Worm (Caenorhabditis elegans) whole organism, L4 larva: ENCODE data around the gene H04M03.11.

Experiments used
- F26F4.8 ChIP-seq: fragments of 200-800 bp; sonication (Bioruptor generic); conservative IDR thresholded peaks from 2 replicates; pipeline ENCODE4 v1.3.6; 2022; ENCODE audit warnings: missing genetic modification characterization, missing compliant biosample characterization
- F44E2.7 ChIP-seq: fragments of 200-800 bp; sonication (Bioruptor generic); IDR thresholded peaks from 2 replicates; pipeline ENCODE4 v2.1.2; 2022; ENCODE audit warnings: missing genetic modification characterization, missing compliant biosample characterization
- F49E8.2 ChIP-seq: sonication (generic microtip); optimal IDR thresholded peaks from 2 replicates; lab custom pipeline; 2016; ENCODE audit warnings: missing compliant biosample characterization, mild to moderate bottlenecking, missing genetic modification characterization, borderline replicate concordance
- T20F7.1 ChIP-seq: fragments of 200-800 bp; sonication (Bioruptor generic); optimal IDR thresholded peaks from 2 replicates; lab custom pipeline; 2018; ENCODE audit warnings: mild to moderate bottlenecking, missing genetic modification characterization, missing compliant biosample characterization
- Y48G9A.11 ChIP-seq: fragments of 200-800 bp; sonication (Bioruptor generic); IDR thresholded peaks from 2 replicates; pipeline ENCODE4 v1.3.6; 2022; ENCODE audit warnings: missing genetic modification reagents, missing genetic modification characterization, missing compliant biosample characterization
- Y5F2A.4 ChIP-seq: fragments of 200-800 bp; sonication (Bioruptor generic); optimal IDR thresholded peaks from 2 replicates; lab custom pipeline; 2018; ENCODE audit warnings: mild to moderate bottlenecking, missing genetic modification characterization, missing compliant biosample characterization
- aha-1 ChIP-seq: fragments of 150-350 bp; peaks from one replicate; lab custom pipeline; 2014; ENCODE audit warnings: missing biosample characterization, missing genetic modification characterization
- ama-1 ChIP-seq: fragments of 150-350 bp; optimal IDR thresholded peaks from 2 replicates; lab custom pipeline; 2014; ENCODE audit warnings: inconsistent platforms, mixed read lengths
- ceh-82 ChIP-seq: sonication (generic microtip); optimal IDR thresholded peaks from 2 replicates; lab custom pipeline; 2017; ENCODE audit warnings: missing biosample characterization, missing genetic modification characterization
- cey-2 ChIP-seq: sonication (generic microtip); optimal IDR thresholded peaks from 3 replicates; lab custom pipeline; 2017; ENCODE audit warnings: missing genetic modification characterization, mild to moderate bottlenecking, missing compliant biosample characterization, antibody characterized with exemption, borderline replicate concordance; ENCODE audit not compliant: insufficient read depth
- ctbp-1 ChIP-seq: fragments of 200-800 bp; sonication (Bioruptor generic); IDR thresholded peaks from 2 replicates; pipeline ENCODE4 v1.3.6; 2022; ENCODE audit warnings: missing genetic modification reagents, missing genetic modification characterization, missing compliant biosample characterization
- dpl-1 ChIP-seq: fragments of 150-350 bp; optimal IDR thresholded peaks from 2 replicates; lab custom pipeline; 2014; ENCODE audit warnings: missing biosample characterization, missing genetic modification reagents, missing genetic modification characterization
- egl-27 ChIP-seq: sonication (generic microtip); optimal IDR thresholded peaks from 3 replicates; lab custom pipeline; 2017; ENCODE audit warnings: missing biosample characterization, missing genetic modification reagents, missing genetic modification characterization
- hlh-30 ChIP-seq: sonication (generic microtip); optimal IDR thresholded peaks from 2 replicates; lab custom pipeline; 2017; ENCODE audit warnings: antibody characterized with exemption, mild to moderate bottlenecking, missing genetic modification characterization, missing compliant biosample characterization; ENCODE audit not compliant: insufficient read depth
- jun-1 ChIP-seq: fragments of 150-350 bp; optimal IDR thresholded peaks from 2 replicates; lab custom pipeline; 2014; ENCODE audit warnings: missing biosample characterization, missing genetic modification reagents, missing genetic modification characterization
- lin-29 ChIP-seq: fragments of 200-800 bp; sonication (Bioruptor generic); IDR thresholded peaks from 2 replicates; pipeline ENCODE4 v1.3.6; 2022; ENCODE audit warnings: missing genetic modification reagents, missing genetic modification characterization, missing compliant biosample characterization
- lin-38 ChIP-seq: fragments of 200-800 bp; sonication (Bioruptor generic); IDR thresholded peaks from 2 replicates; pipeline ENCODE4 v1.3.6; 2022; ENCODE audit warnings: missing genetic modification reagents, missing genetic modification characterization, missing compliant biosample characterization
- lsy-2 ChIP-seq, 2 experiments: fragments of 150-350 bp in 1 of 2; sonication (generic microtip) in 1 of 2; optimal IDR thresholded peaks; 2 replicates each; lab custom pipeline; 2014 to 2017; ENCODE audit warnings: missing biosample characterization in 2 of 2, missing genetic modification characterization in 2 of 2
- madf-5 ChIP-seq, 2 experiments: fragments of 200-800 bp; sonication (Bioruptor generic); IDR thresholded peaks; 2 replicates each; pipeline ENCODE4 v1.3.6; 2022; ENCODE audit warnings: missing compliant biosample characterization in 2 of 2, missing genetic modification characterization in 2 of 2
- mdl-1 ChIP-seq, 2 experiments: fragments of 150-350 bp in 1 of 2; sonication (generic microtip) in 1 of 2; optimal IDR thresholded peaks; 2 replicates each; lab custom pipeline; 2014 to 2017; ENCODE audit warnings: missing biosample characterization in 2 of 2, missing genetic modification characterization in 2 of 2
- mep-1 ChIP-seq: fragments of 150-350 bp; sonication (generic microtip); optimal IDR thresholded peaks from 3 replicates; lab custom pipeline; 2014; ENCODE audit warnings: missing biosample characterization, missing genetic modification characterization
- mes-2 ChIP-seq: sonication (generic microtip); optimal IDR thresholded peaks from 2 replicates; lab custom pipeline; 2016; ENCODE audit warnings: missing genotype, mild to moderate bottlenecking, missing genetic modification characterization, missing compliant biosample characterization; ENCODE audit not compliant: poor library complexity, severe bottlenecking
- mxl-3 ChIP-seq: fragments of 200-800 bp; sonication (Bioruptor generic); optimal IDR thresholded peaks from 2 replicates; lab custom pipeline; 2018; ENCODE audit warnings: mild to moderate bottlenecking, missing genetic modification characterization, missing compliant biosample characterization
- nhr-102 ChIP-seq: sonication (generic microtip); optimal IDR thresholded peaks from 2 replicates; lab custom pipeline; 2016; ENCODE audit warnings: mild to moderate bottlenecking, missing genetic modification characterization, moderate library complexity, missing compliant biosample characterization
- nhr-28 ChIP-seq: fragments of 150-350 bp; optimal IDR thresholded peaks from 2 replicates; lab custom pipeline; 2014; ENCODE audit warnings: missing biosample characterization, missing genetic modification characterization
- pha-4 ChIP-seq, 2 experiments: fragments of 150-350 bp in 1 of 2; fragments of 200-800 bp in 1 of 2; sonication (Bioruptor generic) in 1 of 2; IDR thresholded peaks in 1 of 2; optimal IDR thresholded peaks in 1 of 2; 2 replicates each; pipeline versions ENCODE4 v1.3.6 to Lab custom; 2014 to 2022; ENCODE audit warnings: missing genetic modification characterization in 2 of 2, missing genetic modification reagents in 2 of 2, missing biosample characterization in 1 of 2, missing compliant biosample characterization in 1 of 2
- sdz-12 ChIP-seq: fragments of 200-800 bp; sonication (Bioruptor generic); optimal IDR thresholded peaks from 2 replicates; lab custom pipeline; 2018; ENCODE audit warnings: mild to moderate bottlenecking, missing genetic modification characterization, missing compliant biosample characterization
- snpc-1.2 ChIP-seq: fragments of 200-800 bp; sonication (Bioruptor generic); IDR thresholded peaks from 2 replicates; pipeline ENCODE4 v1.3.6; 2022; ENCODE audit warnings: missing genetic modification reagents, missing genetic modification characterization, missing compliant biosample characterization
- snpc-4 ChIP-seq: fragments of 150-350 bp; optimal IDR thresholded peaks from 2 replicates; lab custom pipeline; 2014; ENCODE audit warnings: missing biosample characterization, missing genetic modification characterization
- unc-62 ChIP-seq, 3 experiments: fragments of 150-350 bp in 1 of 3; sonication (generic microtip); optimal IDR thresholded peaks in 2 of 3; peaks in 1 of 3; 1 replicate in 1 of 3; 2 replicates in 2 of 3; lab custom pipeline; 2014 to 2017; ENCODE audit warnings: missing biosample characterization in 3 of 3, missing genetic modification characterization in 3 of 3, missing genetic modification reagents in 3 of 3, missing genotype in 1 of 3
- vab-7 ChIP-seq: fragments of 200-800 bp; sonication (Bioruptor generic); IDR thresholded peaks from 2 replicates; pipeline ENCODE4 v1.3.6; 2022; ENCODE audit warnings: missing genetic modification reagents, missing genetic modification characterization, missing compliant biosample characterization
- ztf-7 ChIP-seq: fragments of 150-350 bp; optimal IDR thresholded peaks from 2 replicates; lab custom pipeline; 2014; ENCODE audit warnings: missing biosample characterization, missing genetic modification characterization

H04M03.11 gene

DNA sequence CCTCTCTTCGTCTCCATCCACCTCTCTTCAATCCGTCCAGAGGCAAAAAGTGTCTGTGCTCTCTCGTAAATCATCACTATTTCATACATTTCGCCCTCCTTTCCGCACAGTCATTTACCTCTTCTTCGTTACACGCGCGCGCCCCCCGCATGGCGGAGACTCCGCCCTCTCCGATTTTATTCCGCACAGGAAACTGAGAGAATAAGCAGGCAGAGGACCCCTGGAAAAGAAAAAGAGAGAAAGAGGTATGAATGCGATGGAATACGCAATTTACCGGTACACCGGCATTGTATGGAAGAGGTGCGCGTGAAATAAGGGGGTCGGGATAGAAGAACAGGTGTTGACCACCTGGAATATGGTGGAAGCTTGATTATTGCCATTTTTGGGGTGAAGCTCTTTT, 23.6 kb downstream of the H04M03.11 start:
- TF ChIP-seq Y5F2A.4 (GFP tag; lab: Kevin White, UChicago) (no peak), F44E2.7 (GFP tag; lab: Robert Waterston, UW) (no peak), mxl-3 (GFP tag; lab: Kevin White, UChicago) (peak; percentile 73), madf-5 (GFP tag; IDR thresholded peaks at IDR 0.05; lab: Robert Waterston, UW) (no peak), T20F7.1 (GFP tag; lab: Kevin White, UChicago) (no peak)

- no peak for TF ChIP-seq mdl-1 (tag; optimal IDR thresholded peaks at IDR 0.05; lab: Kevin White, UChicago)
- peak in 1 of 2 experiments; percentile 88 for TF ChIP-seq unc-62 (GFP tag; optimal IDR thresholded peaks at IDR 0.05 in 1 of 2; lab: Kevin White, UChicago)
- TF ChIP-seq unc-62 (tag; optimal IDR thresholded peaks at IDR 0.05; lab: Kevin White, UChicago), result no peak
- peak; percentile 79 for TF ChIP-seq aha-1 (tag; lab: Kevin White, UChicago)
Observed at ce11 chrIV:5859876-5860275, 24.5 kb downstream of the H04M03.11 start, which contains the start of gene C06E7.4. Gene C06E7.4, minus strand, starts transcription at chrIV:5859976.

DNA sequence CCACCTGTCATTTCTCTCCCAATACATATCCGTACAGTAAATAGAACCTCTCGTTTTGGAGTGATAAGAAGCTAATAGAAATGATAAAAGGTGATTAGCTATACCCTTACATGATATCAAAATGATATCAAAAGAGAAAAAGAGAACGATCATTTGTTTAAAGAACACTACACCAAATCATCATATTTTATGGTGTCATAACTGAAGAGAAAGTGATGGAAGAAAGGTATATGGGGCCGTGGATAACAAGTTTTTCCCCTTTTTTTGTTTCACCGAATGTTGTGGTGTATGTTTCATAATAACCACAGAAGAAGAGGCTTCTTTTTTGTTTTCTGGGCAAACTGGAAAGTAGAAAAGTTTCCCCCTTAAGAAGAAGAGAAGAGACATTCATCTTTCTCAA, 26.2 kb downstream of the H04M03.11 start:
- TF ChIP-seq snpc-4 (tag; lab: Kevin White, UChicago) (no peak), mxl-3 (GFP tag; lab: Kevin White, UChicago) (peak; percentile 0), egl-27 (tag; lab: Kevin White, UChicago) (no peak), nhr-28 (tag; lab: Kevin White, UChicago) (peak; percentile 78), vab-7 (GFP tag; lab: Robert Waterston, UW) (no peak), F26F4.8 (no peak)

ce11 chrIV:5856975-5857374, 27.4 kb downstream of the H04M03.11 start:
- TF ChIP-seq ztf-7 (tag; lab: Kevin White, UChicago) (no peak), unc-62 (GFP tag; optimal IDR thresholded peaks at IDR 0.05 in 1 of 2; lab: Kevin White, UChicago) (peak in 1 of 2 experiments; percentile 91), unc-62 (tag; optimal IDR thresholded peaks at IDR 0.05; lab: Kevin White, UChicago) (no peak), aha-1 (tag; lab: Kevin White, UChicago) (peak; percentile 66)

DNA sequence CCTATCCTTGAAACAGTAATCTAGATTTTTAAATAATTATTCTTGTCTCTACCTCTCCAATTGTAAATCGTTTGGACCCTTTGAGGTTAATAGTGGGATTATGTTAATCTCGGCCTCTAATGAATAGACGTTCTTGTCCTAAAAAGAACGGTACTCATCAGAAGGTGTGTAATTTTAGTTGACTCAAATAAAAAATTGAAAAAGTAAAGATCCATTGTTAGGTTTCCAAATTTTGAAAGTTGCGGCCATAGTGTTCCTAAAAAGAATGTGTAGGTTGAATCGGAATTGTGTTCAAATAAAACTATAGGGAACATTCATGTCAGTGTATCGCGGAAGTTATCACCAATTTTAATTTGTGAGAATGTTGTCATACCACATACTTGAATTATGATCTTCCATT, 28.8 kb downstream of the H04M03.11 start:
- TF ChIP-seq unc-62 (GFP tag; optimal IDR thresholded peaks at IDR 0.05 in 1 of 2; lab: Kevin White, UChicago) (peak in 1 of 2 experiments; percentile 93), unc-62 (tag; optimal IDR thresholded peaks at IDR 0.05; lab: Kevin White, UChicago) (no peak), ama-1 (lab: Kevin White, UChicago) (no peak)

ce11 chrIV:5850765-5851377, 33.5 kb downstream of the H04M03.11 start:
- TF ChIP-seq unc-62 (GFP tag; optimal IDR thresholded peaks at IDR 0.05 in 1 of 2; lab: Kevin White, UChicago) (peak in 1 of 2 experiments; percentile 52), unc-62 (tag; optimal IDR thresholded peaks at IDR 0.05; lab: Kevin White, UChicago) (no peak), ceh-82 (tag; lab: Kevin White, UChicago) (no peak), mes-2 (no peak), Y48G9A.11 (GFP tag; lab: Robert Waterston, UW) (0 out of 2 replicates have a peak, but pooled peaks have one; percentile 9), snpc-1.2 (GFP tag; lab: Robert Waterston, UW) (peak; percentile 59; the same call in 1 of the 2 replicates), ctbp-1 (GFP tag; lab: Robert Waterston, UW) (no peak), lin-38 (GFP tag; lab: Robert Waterston, UW) (peak; percentile 32; the same call in 1 of the 2 replicates), cey-2 (tag; lab: Kevin White, UChicago) (no peak), F49E8.2 (tag; lab: Kevin White, UChicago) (peak; percentile 58)

- TF ChIP-seq pha-4 (GFP tag; IDR thresholded peaks at IDR 0.05; lab: Robert Waterston, UW) (no peak), pha-4 (tag; optimal IDR thresholded peaks at IDR 0.05; lab: Kevin White, UChicago) (peak; percentile 25), mep-1 (tag; lab: Kevin White, UChicago) (peak; percentile 36), lin-38 (GFP tag; lab: Robert Waterston, UW) (peak; percentile 8; the same call in 1 of the 2 replicates), sdz-12 (GFP tag; lab: Kevin White, UChicago) (no peak), hlh-30 (tag; lab: Kevin White, UChicago) (peak; percentile 7), jun-1 (no peak), dpl-1 (peak; percentile 57), lin-29 (GFP tag; lab: Robert Waterston, UW) (no peak), nhr-102 (tag; lab: Kevin White, UChicago) (no peak), snpc-4 (tag; lab: Kevin White, UChicago) (no peak), lsy-2 (tag; optimal IDR thresholded peaks at IDR 0.05; lab: Kevin White, UChicago) (peak in 1 of 2 experiments; percentile 64), snpc-1.2 (GFP tag; lab: Robert Waterston, UW) (peak; percentile 62)
Observed at ce11 chrIV:5847986-5848707, 36.3 kb downstream of the H04M03.11 start, which contains the start of gene sams-3. Gene sams-3, plus strand, starts transcription at chrIV:5848657.
